Fruit fly (Drosophila melanogaster) whole organism, embryonic: ENCODE results near the gene CG8236.
A peak's percentile ranks its signal among the peaks of the same experiment; 100 is the strongest.

Experiments used
- ATbp ChIP-seq: fragments of 200-800 bp; sonication (Bioruptor generic); optimal IDR thresholded peaks from 2 replicates; lab custom pipeline; 2017; ENCODE audit warnings: missing biosample characterization, mild to moderate bottlenecking, missing genetic modification characterization, missing genetic modification reagents
- Awh ChIP-seq: fragments of 200-800 bp; sonication (Bioruptor generic); IDR thresholded peaks from 2 replicates; pipeline ENCODE4, ENCODE4 v1.3.6; 2022; ENCODE audit warnings: missing biosample characterization, missing genetic modification characterization
- CG10147 ChIP-seq: fragments of 200-800 bp; sonication (Bioruptor generic); optimal IDR thresholded peaks from 2 replicates; lab custom pipeline; 2019; ENCODE audit warnings: missing biosample characterization, mild to moderate bottlenecking, missing genetic modification characterization, moderate library complexity
- CG10274 ChIP-seq: fragments of 200-800 bp; sonication (Bioruptor generic); optimal IDR thresholded peaks from 3 replicates; lab custom pipeline; 2017; ENCODE audit warnings: missing biosample characterization, mild to moderate bottlenecking, missing genetic modification characterization
- CG11560 ChIP-seq: fragments of 200-800 bp; sonication (Bioruptor generic); IDR thresholded peaks from 3 replicates; pipeline ENCODE4 v1.3.6; 2022; ENCODE audit warnings: missing biosample characterization, missing genetic modification characterization
- CG12219 ChIP-seq: fragments of 200-800 bp; sonication (Bioruptor generic); optimal IDR thresholded peaks from 3 replicates; lab custom pipeline; 2018; ENCODE audit warnings: missing biosample characterization, mild to moderate bottlenecking, missing genetic modification characterization
- CG13296 ChIP-seq: fragments of 200-800 bp; sonication (Bioruptor generic); optimal IDR thresholded peaks from 3 replicates; lab custom pipeline; 2018; ENCODE audit warnings: missing biosample characterization, mild to moderate bottlenecking, missing genetic modification characterization
- CG13424 ChIP-seq: fragments of 200-800 bp; sonication (Bioruptor generic); optimal IDR thresholded peaks from 2 replicates; lab custom pipeline; 2019; ENCODE audit warnings: missing biosample characterization, mild to moderate bottlenecking, missing genetic modification characterization, moderate library complexity
- CG15514 ChIP-seq: fragments of 200-800 bp; sonication (Bioruptor generic); optimal IDR thresholded peaks from 3 replicates; lab custom pipeline; 2017; ENCODE audit warnings: missing biosample characterization, missing genetic modification characterization, mild to moderate bottlenecking, moderate library complexity, missing genetic modification reagents
- CG17359 ChIP-seq: fragments of 200-800 bp; sonication (Bioruptor generic); optimal IDR thresholded peaks from 3 replicates; lab custom pipeline; 2018; ENCODE audit warnings: missing biosample characterization, mild to moderate bottlenecking, missing genetic modification characterization, moderate library complexity
- CG18011 ChIP-seq: fragments of 200-800 bp; sonication (Bioruptor generic); optimal IDR thresholded peaks from 2 replicates; lab custom pipeline; 2017; ENCODE audit warnings: missing biosample characterization, missing genetic modification characterization, mild to moderate bottlenecking, moderate library complexity, missing genotype
- CG2678 ChIP-seq: fragments of 200-800 bp; sonication (Bioruptor generic); optimal IDR thresholded peaks from 3 replicates; lab custom pipeline; 2019; ENCODE audit warnings: missing biosample characterization, mild to moderate bottlenecking, missing genetic modification characterization, moderate library complexity
- CG2712 ChIP-seq: fragments of 200-800 bp; optimal IDR thresholded peaks from 3 replicates; lab custom pipeline; 2019; ENCODE audit warnings: missing biosample characterization, mild to moderate bottlenecking, missing genetic modification characterization, moderate library complexity
- CG3065 ChIP-seq: fragments of 200-800 bp; sonication (Bioruptor generic); optimal IDR thresholded peaks from 2 replicates; lab custom pipeline; 2016; ENCODE audit warnings: missing biosample characterization, missing genetic modification characterization
- CG3163 ChIP-seq: fragments of 200-800 bp; sonication (Bioruptor generic); optimal IDR thresholded peaks from 3 replicates; lab custom pipeline; 2016; ENCODE audit warnings: missing biosample characterization, missing genetic modification characterization
- CG3407 ChIP-seq: fragments of 200-800 bp; sonication (Bioruptor generic); optimal IDR thresholded peaks from 2 replicates; lab custom pipeline; 2018; ENCODE audit warnings: missing biosample characterization, mild to moderate bottlenecking, missing genetic modification characterization
- CG34224 ChIP-seq: fragments of 200-800 bp; sonication (Bioruptor generic); IDR thresholded peaks from 3 replicates; pipeline ENCODE4 v1.3.6; 2022; ENCODE audit warnings: missing biosample characterization, missing genetic modification characterization; ENCODE audit not compliant: partially characterized antibody
- CG4707 ChIP-seq: fragments of 200-800 bp; sonication (Bioruptor generic); optimal IDR thresholded peaks from 2 replicates; lab custom pipeline; 2018; ENCODE audit warnings: missing biosample characterization, mild to moderate bottlenecking, missing genetic modification characterization, moderate library complexity
- CG4730 ChIP-seq: fragments of 200-800 bp; sonication (Bioruptor generic); IDR thresholded peaks from 2 replicates; pipeline ENCODE4 v1.3.6; 2022; ENCODE audit warnings: missing biosample characterization, missing genetic modification characterization
- CG5180 ChIP-seq: fragments of 200-800 bp; sonication (Bioruptor generic); optimal IDR thresholded peaks from 3 replicates; lab custom pipeline; 2017; ENCODE audit warnings: missing biosample characterization, missing genetic modification characterization, mild to moderate bottlenecking, moderate library complexity, missing genetic modification reagents
- CG7357 ChIP-seq: fragments of 200-800 bp; sonication (Bioruptor generic); IDR thresholded peaks from 3 replicates; pipeline ENCODE4 v1.3.6; 2022; ENCODE audit warnings: missing biosample characterization, missing genetic modification characterization
- CG7556 ChIP-seq: fragments of 200-800 bp; sonication (Bioruptor generic); optimal IDR thresholded peaks from 2 replicates; lab custom pipeline; 2017; ENCODE audit warnings: missing biosample characterization, mild to moderate bottlenecking, missing genetic modification characterization
- CG8388 ChIP-seq: fragments of 200-800 bp; sonication (Bioruptor generic); optimal IDR thresholded peaks from 2 replicates; lab custom pipeline; 2019; ENCODE audit warnings: missing biosample characterization, mild to moderate bottlenecking, missing genetic modification characterization, moderate library complexity
- CG9817 ChIP-seq: fragments of 200-800 bp; sonication (Bioruptor generic); optimal IDR thresholded peaks from 2 replicates; lab custom pipeline; 2018; ENCODE audit warnings: missing biosample characterization, mild to moderate bottlenecking, missing genetic modification characterization, moderate library complexity
- Dip3 ChIP-seq: fragments of 200-800 bp; sonication (Bioruptor generic); optimal IDR thresholded peaks from 3 replicates; lab custom pipeline; 2016; ENCODE audit warnings: missing biosample characterization, missing genetic modification characterization
- Fer1 ChIP-seq: fragments of 200-800 bp; sonication (Bioruptor generic); optimal IDR thresholded peaks from 2 replicates; lab custom pipeline; 2017; ENCODE audit warnings: missing biosample characterization, mild to moderate bottlenecking, missing genetic modification characterization
- Gug ChIP-seq: fragments of 200-800 bp; sonication (Bioruptor generic); IDR thresholded peaks from 4 replicates; pipeline ENCODE4 v1.3.6; 2022; ENCODE audit warnings: missing biosample characterization, missing genetic modification characterization
- HLH3B ChIP-seq: fragments of 200-800 bp; sonication (Bioruptor generic); IDR thresholded peaks from 2 replicates; pipeline ENCODE4 v1.3.6; 2022; ENCODE audit warnings: missing biosample characterization, missing genetic modification characterization
- NC2α ChIP-seq: fragments of 200-800 bp; sonication (Bioruptor generic); optimal IDR thresholded peaks from 2 replicates; lab custom pipeline; 2016; ENCODE audit warnings: missing biosample characterization, missing genetic modification characterization
- NfI ChIP-seq: fragments of 200-800 bp; sonication (Bioruptor generic); optimal IDR thresholded peaks from 3 replicates; lab custom pipeline; 2018; ENCODE audit warnings: missing biosample characterization, mild to moderate bottlenecking, missing genetic modification characterization, moderate library complexity
- Xbp1 ChIP-seq: fragments of 200-800 bp; sonication (Bioruptor generic); optimal IDR thresholded peaks from 3 replicates; lab custom pipeline; 2016; ENCODE audit warnings: missing biosample characterization, mild to moderate bottlenecking, missing genetic modification characterization
- YL-1 ChIP-seq: fragments of 200-800 bp; sonication (Bioruptor generic); optimal IDR thresholded peaks from 3 replicates; lab custom pipeline; 2017; ENCODE audit warnings: missing biosample characterization, mild to moderate bottlenecking, missing genetic modification characterization
- abd-A ChIP-seq: fragments of 200-800 bp; sonication (Bioruptor generic); optimal IDR thresholded peaks from 3 replicates; lab custom pipeline; 2019; ENCODE audit warnings: missing biosample characterization, mild to moderate bottlenecking, missing genetic modification characterization, moderate library complexity
- bbx ChIP-seq: fragments of 200-800 bp; sonication (Bioruptor generic); IDR thresholded peaks from 2 replicates; pipeline ENCODE4 v1.3.6; 2022; ENCODE audit warnings: missing biosample characterization, missing genetic modification characterization; ENCODE audit not compliant: partially characterized antibody
- chif ChIP-seq, 2 experiments: fragments of 200-800 bp; sonication (Bioruptor generic); optimal IDR thresholded peaks; 3 replicates each; lab custom pipeline; 2016; ENCODE audit warnings: missing biosample characterization in 2 of 2, missing genetic modification characterization in 2 of 2
- dati ChIP-seq: fragments of 200-800 bp; sonication (Bioruptor generic); IDR thresholded peaks from 2 replicates; pipeline ENCODE4 v1.3.6; 2022; ENCODE audit warnings: missing biosample characterization, missing genetic modification characterization
- disco-r ChIP-seq: fragments of 200-800 bp; sonication (Bioruptor generic); optimal IDR thresholded peaks from 2 replicates; lab custom pipeline; 2016; ENCODE audit warnings: missing biosample characterization, missing genetic modification characterization
- dmrt11E ChIP-seq: fragments of 200-800 bp; sonication (Bioruptor generic); optimal IDR thresholded peaks from 3 replicates; lab custom pipeline; 2018; ENCODE audit warnings: missing biosample characterization, mild to moderate bottlenecking, missing genetic modification characterization, moderate library complexity
- fu2 ChIP-seq: fragments of 200-800 bp; sonication (Bioruptor generic); optimal IDR thresholded peaks from 2 replicates; lab custom pipeline; 2016; ENCODE audit warnings: missing biosample characterization, missing genetic modification characterization
- gsb ChIP-seq: fragments of 200-800 bp; sonication (Bioruptor generic); IDR thresholded peaks from 2 replicates; pipeline ENCODE4 v1.3.6; 2022; ENCODE audit warnings: missing biosample characterization, missing genetic modification characterization
- jumu ChIP-seq: fragments of 200-800 bp; sonication (Bioruptor generic); optimal IDR thresholded peaks from 3 replicates; lab custom pipeline; 2016; ENCODE audit warnings: missing biosample characterization, missing genetic modification characterization
- org-1 ChIP-seq: fragments of 200-800 bp; sonication (Bioruptor generic); optimal IDR thresholded peaks from 2 replicates; lab custom pipeline; 2017; ENCODE audit warnings: missing biosample characterization, missing genetic modification characterization
- otp ChIP-seq: fragments of 200-800 bp; sonication (Bioruptor generic); IDR thresholded peaks from 3 replicates; pipeline ENCODE4, ENCODE4 v1.3.6; 2022; ENCODE audit warnings: missing biosample characterization, missing genetic modification characterization
- pfk ChIP-seq: fragments of 200-800 bp; sonication (Bioruptor generic); optimal IDR thresholded peaks from 2 replicates; lab custom pipeline; 2018; ENCODE audit warnings: missing biosample characterization, mild to moderate bottlenecking, missing genetic modification characterization, moderate library complexity
- rib ChIP-seq: fragments of 200-800 bp; sonication (Bioruptor generic); IDR thresholded peaks from 2 replicates; pipeline ENCODE4 v1.3.6; 2022; ENCODE audit warnings: missing biosample characterization, missing genetic modification characterization
- sens ChIP-seq: fragments of 200-800 bp; sonication (Bioruptor generic); peaks from one replicate; lab custom pipeline; 2016; ENCODE audit warnings: missing biosample characterization, missing genetic modification characterization
- tap ChIP-seq: fragments of 200-800 bp; optimal IDR thresholded peaks from 3 replicates; lab custom pipeline; 2019; ENCODE audit warnings: missing biosample characterization, mild to moderate bottlenecking, missing genetic modification characterization, moderate library complexity
- tll ChIP-seq, 2 experiments: fragments of 200-800 bp in 1 of 2; fragments of >200 bp in 1 of 2; sonication (Bioruptor generic) in 1 of 2; optimal IDR thresholded peaks; 2 replicates each; lab custom pipeline; 2017 to 2019; ENCODE audit warnings: missing biosample characterization in 2 of 2, missing genetic modification characterization in 2 of 2, mild to moderate bottlenecking in 1 of 2, moderate library complexity in 1 of 2
- vfl ChIP-seq: fragments of 200-800 bp; sonication (Bioruptor generic); optimal IDR thresholded peaks from 2 replicates; lab custom pipeline; 2016; ENCODE audit warnings: missing biosample characterization, missing genetic modification characterization
- z ChIP-seq: fragments of 200-800 bp; sonication (Bioruptor generic); IDR thresholded peaks from 3 replicates; pipeline ENCODE4 v1.3.6; 2022; ENCODE audit warnings: missing biosample characterization, missing genetic modification characterization

The CG8236 gene

dm6 chr3R:8744198-8744597, 25.0 kb upstream of the CG8236 start (continued):
- TF ChIP-seq z (GFP tag; lab: Robert Waterston, UW) (no peak), CG5180 (GFP tag; lab: Kevin White, UChicago) (no peak), tll (GFP tag; optimal IDR thresholded peaks at IDR 0.05; lab: Kevin White, UChicago) (no peak), dmrt11E (tag; lab: Kevin White, UChicago) (no peak), sens (GFP tag; lab: Kevin White, UChicago) (no peak), CG4730 (0 out of 2 replicates have a peak, but pooled peaks have one; percentile 29), CG2712 (peak; percentile 59), HLH3B (peak; percentile 57; the same call in 1 of the 2 replicates), CG10147 (GFP tag; lab: Kevin White, UChicago) (no peak), abd-A (tag; lab: Kevin White, UChicago) (no peak), Dip3 (peak; percentile 53), rib (GFP tag; lab: Robert Waterston, UW) (no peak), CG15514 (GFP tag; lab: Kevin White, UChicago) (no peak), CG3163 (GFP tag; lab: Kevin White, UChicago) (no peak), CG9817 (tag; lab: Kevin White, UChicago) (peak; percentile 29), vfl (GFP tag; lab: Kevin White, UChicago) (peak; percentile 8), Awh (GFP tag; lab: Robert Waterston, UW) (0 out of 2 replicates have a peak, but pooled peaks have one; percentile 62), disco-r (GFP tag; lab: Kevin White, UChicago) (no peak), Fer1 (GFP tag; lab: Kevin White, UChicago) (peak; percentile 45), jumu (GFP tag; lab: Kevin White, UChicago) (peak; percentile 53), CG13424 (tag; lab: Kevin White, UChicago) (peak; percentile 52), gsb (GFP tag; lab: Robert Waterston, UW) (0 out of 2 replicates have a peak, but pooled peaks have one; percentile 10), CG8388 (GFP tag; lab: Kevin White, UChicago) (peak; percentile 20), CG3407 (GFP tag; lab: Kevin White, UChicago) (peak; percentile 3), CG13296 (peak; percentile 17), chif (GFP tag; optimal IDR thresholded peaks at IDR 0.05; lab: Kevin White, UChicago) (peak in 1 of 2 experiments; percentile 45), bbx (no peak), CG18011 (GFP tag; lab: Kevin White, UChicago) (no peak), NC2α (GFP tag; lab: Kevin White, UChicago) (no peak), CG3065 (GFP tag; lab: Kevin White, UChicago) (no peak), tap (no peak), YL-1 (GFP tag; lab: Kevin White, UChicago) (no peak), CG34224 (GFP tag; lab: Robert Waterston, UW) (no peak), CG2678 (peak; percentile 57), CG4707 (no peak), Gug (peak; percentile 28; the same call in 1 of the 4 replicates), org-1 (GFP tag; lab: Kevin White, UChicago) (peak; percentile 36), dati (GFP tag; lab: Robert Waterston, UW) (no peak), CG10274 (no peak), otp (GFP tag; lab: Robert Waterston, UW) (no peak), CG12219 (GFP tag; lab: Kevin White, UChicago) (peak; percentile 39), ATbp (GFP tag; lab: Kevin White, UChicago) (peak; percentile 61), CG17359 (tag; lab: Kevin White, UChicago) (peak; percentile 48), NfI (GFP tag; lab: Kevin White, UChicago) (peak; percentile 46), CG7357 (GFP tag; lab: Robert Waterston, UW) (peak; percentile 40; the same call in 2 of the 3 replicates), CG11560 (tag; lab: Robert Waterston, UW) (no peak), Xbp1 (GFP tag; lab: Kevin White, UChicago) (peak; percentile 61), fu2 (GFP tag; lab: Kevin White, UChicago) (no peak), pfk (GFP tag; lab: Kevin White, UChicago) (no peak), CG7556 (peak; percentile 51)
